Worm (Caenorhabditis elegans): ENCODE results near the gene dna-2.

- TF ChIP-seq attf-5 (GFP tag; optimal IDR thresholded peaks at IDR 0.05) = no peak
- no peak for TF ChIP-seq hmg-1.2 (GFP tag; IDR thresholded peaks at IDR 0.05)
- TF ChIP-seq F33H1.4 (GFP tag; IDR thresholded peaks at IDR 0.05) = no peak
- no peak for TF ChIP-seq ztf-25 (GFP tag; IDR thresholded peaks at IDR 0.05)
- TF ChIP-seq xnd-1 (tag; optimal IDR thresholded peaks at IDR 0.05) = no peak
Observed at ce11 chrII:11811241-11811640, 33.0 kb downstream of the dna-2 start.

Measured in whole organism, young adult.